Worm (Caenorhabditis elegans) whole organism, late embryonic: ENCODE data around the gene tos-1.

Experiments used
- ahr-1 ChIP-seq: sonication (generic microtip); optimal IDR thresholded peaks from 2 replicates; lab custom pipeline; 2016; ENCODE audit warnings: missing genetic modification characterization, missing compliant biosample characterization
- ceh-24 ChIP-seq: sonication (generic microtip); optimal IDR thresholded peaks from 2 replicates; lab custom pipeline; 2016; ENCODE audit warnings: mild to moderate bottlenecking, missing genetic modification characterization, missing compliant biosample characterization
- ceh-31 ChIP-seq: sonication (generic microtip); optimal IDR thresholded peaks from 2 replicates; lab custom pipeline; 2016; ENCODE audit warnings: missing genetic modification characterization, missing compliant biosample characterization
- elt-2 ChIP-seq: sonication (generic microtip); optimal IDR thresholded peaks from 2 replicates; lab custom pipeline; 2016; ENCODE audit warnings: missing genetic modification reagents, missing genetic modification characterization, missing compliant biosample characterization
- fkh-10 ChIP-seq: fragments of 150-350 bp; optimal IDR thresholded peaks from 2 replicates; lab custom pipeline; 2014; ENCODE audit warnings: missing biosample characterization, missing genetic modification reagents, missing genetic modification characterization
- tbx-2 ChIP-seq: sonication (generic microtip); optimal IDR thresholded peaks from 2 replicates; lab custom pipeline; 2016; ENCODE audit warnings: missing genetic modification characterization, missing compliant biosample characterization

- TF ChIP-seq ceh-31 (tag; lab: Kevin White, UChicago) = no peak
- TF ChIP-seq tbx-2 (tag; lab: Kevin White, UChicago) = no peak
- no peak for TF ChIP-seq ceh-24
- no peak for TF ChIP-seq fkh-10 (GFP tag; lab: Kevin White, UChicago)
- no peak for TF ChIP-seq ahr-1 (tag; lab: Kevin White, UChicago)
- no peak for TF ChIP-seq elt-2 (tag; lab: Kevin White, UChicago)
Observed at ce11 chrV:9327691-9328090, 16.3 kb downstream of the tos-1 start.
